Fruit fly (Drosophila melanogaster): Measurements from ENCODE around the gene CG7017.

dm6 chr3L:20226153-20226552, 14.2 kb upstream of the CG7017 start:
- no peak for TF ChIP-seq tj (GFP tag; optimal IDR thresholded peaks at IDR 0.05)
- no peak for TF ChIP-seq CG14711 (tag; optimal IDR thresholded peaks at IDR 0.05)
- TF ChIP-seq kay (GFP tag; ENCODE audit: borderline replicate concordance): no peak
- TF ChIP-seq CG5204 (GFP tag; optimal IDR thresholded peaks at IDR 0.05): no peak
- TF ChIP-seq CG7101 (tag; optimal IDR thresholded peaks at IDR 0.05): no peak
- TF ChIP-seq CG1620 (GFP tag; optimal IDR thresholded peaks at IDR 0.05): no peak
- no peak for TF ChIP-seq CG11617 (GFP tag; optimal IDR thresholded peaks at IDR 0.05)
- TF ChIP-seq Crg-1 (GFP tag; optimal IDR thresholded peaks at IDR 0.05): no peak
- no peak for TF ChIP-seq Hr96 (GFP tag; optimal IDR thresholded peaks at IDR 0.05)
- no peak for TF ChIP-seq cic (GFP tag; optimal IDR thresholded peaks at IDR 0.05)
- no peak for TF ChIP-seq ovo (GFP tag; optimal IDR thresholded peaks at IDR 0.05)
- no peak for TF ChIP-seq Clk (GFP tag; optimal IDR thresholded peaks at IDR 0.05)

Measured in whole organism, adult.